Worm (Caenorhabditis elegans) whole organism, young adult: ENCODE measurements around the gene C50B8.6.
A peak's percentile ranks its signal among the peaks of the same experiment; 100 is the strongest.

Experiments
- B0035.1 ChIP-seq: sonication (generic microtip); optimal IDR thresholded peaks from 2 replicates; lab custom pipeline; 2016; ENCODE audit warnings: missing genetic modification characterization, mild to moderate bottlenecking, missing compliant biosample characterization, missing genotype, missing genetic modification reagents
- C06A6.2 ChIP-seq: fragments of 200-800 bp; sonication (Bioruptor generic); conservative IDR thresholded peaks from 2 replicates; pipeline ENCODE4 v1.3.6; 2022; ENCODE audit warnings: missing genetic modification characterization, missing compliant biosample characterization
- D2030.7 ChIP-seq: fragments of 200-800 bp; sonication (Bioruptor generic); IDR thresholded peaks from 2 replicates; pipeline ENCODE4 v1.3.6; 2022; ENCODE audit warnings: missing genetic modification reagents, missing genetic modification characterization, missing compliant biosample characterization
- F22D6.2 ChIP-seq: sonication (generic microtip); optimal IDR thresholded peaks from 2 replicates; lab custom pipeline; 2016; ENCODE audit warnings: mild to moderate bottlenecking, missing genetic modification characterization, missing compliant biosample characterization
- F23B12.7 ChIP-seq: sonication (generic microtip); optimal IDR thresholded peaks from 2 replicates; lab custom pipeline; 2017; ENCODE audit warnings: missing genetic modification characterization, mild to moderate bottlenecking, missing compliant biosample characterization, antibody characterized with exemption, moderate library complexity; ENCODE audit not compliant: insufficient read depth
- K12H6.12 ChIP-seq: fragments of 200-800 bp; sonication (Bioruptor generic); optimal IDR thresholded peaks from 2 replicates; lab custom pipeline; 2018; ENCODE audit warnings: mild to moderate bottlenecking, missing genetic modification characterization, missing compliant biosample characterization
- Y79H2A.3 ChIP-seq: fragments of 200-800 bp; sonication (Bioruptor generic); conservative IDR thresholded peaks from 2 replicates; pipeline ENCODE4 v1.3.6; 2022; ENCODE audit warnings: missing genetic modification reagents, missing genetic modification characterization, missing compliant biosample characterization
- akir-1 ChIP-seq: fragments of 200-800 bp; sonication (Bioruptor generic); optimal IDR thresholded peaks from 2 replicates; lab custom pipeline; 2018; ENCODE audit warnings: mild to moderate bottlenecking, missing genetic modification characterization, moderate library complexity, missing compliant biosample characterization
- athp-1 ChIP-seq: sonication (generic microtip); optimal IDR thresholded peaks from 2 replicates; lab custom pipeline; 2017; ENCODE audit warnings: mild to moderate bottlenecking, missing genetic modification characterization, missing compliant biosample characterization
- attf-3 ChIP-seq: fragments of 200-800 bp; sonication (Bioruptor generic); conservative IDR thresholded peaks from 2 replicates; pipeline ENCODE4 v1.3.6; 2022; ENCODE audit warnings: missing genetic modification reagents, missing genetic modification characterization, missing compliant biosample characterization
- attf-5 ChIP-seq: fragments of 200-800 bp; sonication (Bioruptor generic); optimal IDR thresholded peaks from 2 replicates; lab custom pipeline; 2018; ENCODE audit warnings: mild to moderate bottlenecking, missing genetic modification characterization, missing compliant biosample characterization
- bed-2 ChIP-seq: fragments of 200-800 bp; sonication (Bioruptor generic); IDR thresholded peaks from 2 replicates; pipeline ENCODE4 v1.3.6; 2022; ENCODE audit warnings: missing genetic modification reagents, missing genetic modification characterization, missing compliant biosample characterization
- ceh-100 ChIP-seq: fragments of 200-800 bp; sonication (Bioruptor generic); IDR thresholded peaks from 2 replicates; pipeline ENCODE4 v1.3.6; 2022; ENCODE audit warnings: missing genetic modification reagents, missing genetic modification characterization, missing compliant biosample characterization
- ceh-27 ChIP-seq: fragments of 200-800 bp; sonication (Bioruptor generic); optimal IDR thresholded peaks from 2 replicates; lab custom pipeline; 2018; ENCODE audit warnings: mild to moderate bottlenecking, missing genetic modification characterization, moderate library complexity, missing compliant biosample characterization
- chd-7 ChIP-seq: sonication (generic microtip); optimal IDR thresholded peaks from 2 replicates; lab custom pipeline; 2016; ENCODE audit warnings: mild to moderate bottlenecking, missing genetic modification characterization, moderate library complexity, missing compliant biosample characterization
- dox-1 ChIP-seq: fragments of 200-800 bp; sonication (Bioruptor generic); IDR thresholded peaks from 2 replicates; pipeline ENCODE4 v1.3.6; 2022; ENCODE audit warnings: missing genetic modification reagents, missing genetic modification characterization, missing compliant biosample characterization
- egl-18 ChIP-seq: fragments of 200-800 bp; sonication (Bioruptor generic); IDR thresholded peaks from 2 replicates; pipeline ENCODE4 v1.3.6; 2022; ENCODE audit warnings: missing genetic modification reagents, missing genetic modification characterization, missing compliant biosample characterization
- egl-44 ChIP-seq: fragments of 200-800 bp; sonication (Bioruptor generic); IDR thresholded peaks from 2 replicates; pipeline ENCODE4 v1.3.6; 2022; ENCODE audit warnings: missing genetic modification reagents, missing genetic modification characterization, missing compliant biosample characterization
- egrh-3 ChIP-seq: fragments of 200-800 bp; sonication (Bioruptor generic); IDR thresholded peaks from 2 replicates; pipeline ENCODE4 v1.3.6; 2022; ENCODE audit warnings: missing genetic modification reagents, missing genetic modification characterization, missing compliant biosample characterization
- ets-4 ChIP-seq: fragments of 200-800 bp; sonication (Bioruptor generic); optimal IDR thresholded peaks from 2 replicates; lab custom pipeline; 2018; ENCODE audit warnings: mild to moderate bottlenecking, missing genetic modification characterization, missing compliant biosample characterization
- gei-17 ChIP-seq: fragments of 200-800 bp; sonication (Bioruptor generic); optimal IDR thresholded peaks from 2 replicates; lab custom pipeline; 2018; ENCODE audit warnings: mild to moderate bottlenecking, missing genetic modification characterization, missing compliant biosample characterization
- him-1 ChIP-seq: sonication (generic microtip); optimal IDR thresholded peaks from 2 replicates; lab custom pipeline; 2016; ENCODE audit warnings: missing genotype, missing genetic modification reagents, missing genetic modification characterization, missing compliant biosample characterization
- hmg-20 ChIP-seq: fragments of 200-800 bp; sonication (Bioruptor generic); IDR thresholded peaks from 2 replicates; pipeline ENCODE4 v1.3.6; 2022; ENCODE audit warnings: missing genetic modification reagents, missing genetic modification characterization, missing compliant biosample characterization
- let-607 ChIP-seq, 2 experiments: fragments of 200-800 bp in 1 of 2; sonication (Bioruptor generic) in 1 of 2; sonication (generic microtip) in 1 of 2; optimal IDR thresholded peaks; 2 replicates each; lab custom pipeline; 2016 to 2018; ENCODE audit warnings: mild to moderate bottlenecking in 2 of 2, missing compliant biosample characterization in 2 of 2, missing genetic modification characterization in 2 of 2, moderate library complexity in 2 of 2, missing genotype in 1 of 2
- lsl-1 ChIP-seq: fragments of 200-800 bp; sonication (Bioruptor generic); optimal IDR thresholded peaks from 2 replicates; lab custom pipeline; 2018; ENCODE audit warnings: mild to moderate bottlenecking, missing genetic modification characterization, moderate library complexity, missing compliant biosample characterization
- madf-10 ChIP-seq: sonication (generic microtip); optimal IDR thresholded peaks from 2 replicates; lab custom pipeline; 2016; ENCODE audit warnings: mild to moderate bottlenecking, missing genetic modification characterization, missing compliant biosample characterization
- nhr-120 ChIP-seq: fragments of 200-800 bp; sonication (Bioruptor generic); IDR thresholded peaks from 2 replicates; pipeline ENCODE4 v1.3.6; 2022; ENCODE audit warnings: missing genetic modification characterization, missing compliant biosample characterization
- nhr-179 ChIP-seq: sonication (generic microtip); optimal IDR thresholded peaks from 2 replicates; lab custom pipeline; 2016; ENCODE audit warnings: mild to moderate bottlenecking, missing genetic modification characterization, missing compliant biosample characterization
- nhr-80 ChIP-seq: sonication (generic microtip); optimal IDR thresholded peaks from 2 replicates; lab custom pipeline; 2016; ENCODE audit warnings: missing genetic modification characterization, missing compliant biosample characterization
- rcor-1 ChIP-seq: fragments of 200-800 bp; sonication (Bioruptor generic); IDR thresholded peaks from 2 replicates; pipeline ENCODE4 v1.3.6; 2022; ENCODE audit warnings: missing genetic modification reagents, missing genetic modification characterization, missing compliant biosample characterization
- snpc-1.3 ChIP-seq: sonication (generic microtip); optimal IDR thresholded peaks from 2 replicates; lab custom pipeline; 2017; ENCODE audit warnings: missing genetic modification characterization, mild to moderate bottlenecking, missing compliant biosample characterization, antibody characterized with exemption, moderate library complexity, missing genotype, missing genetic modification reagents; ENCODE audit not compliant: insufficient read depth
- tlf-1 ChIP-seq: fragments of 200-800 bp; sonication (Bioruptor generic); optimal IDR thresholded peaks from 2 replicates; lab custom pipeline; 2018; ENCODE audit warnings: mild to moderate bottlenecking, missing genetic modification characterization, missing compliant biosample characterization
- unc-130 ChIP-seq: sonication (generic microtip); optimal IDR thresholded peaks from 2 replicates; lab custom pipeline; 2016; ENCODE audit warnings: missing genetic modification reagents, missing genetic modification characterization, missing compliant biosample characterization
- zfh-2 ChIP-seq: fragments of 200-800 bp; sonication (Bioruptor generic); conservative IDR thresholded peaks from 2 replicates; pipeline ENCODE4 v1.3.6; 2022; ENCODE audit warnings: missing genetic modification reagents, missing genetic modification characterization, missing compliant biosample characterization
- ztf-22 ChIP-seq: fragments of 200-800 bp; sonication (Bioruptor generic); optimal IDR thresholded peaks from 2 replicates; lab custom pipeline; 2018; ENCODE audit warnings: mild to moderate bottlenecking, missing genetic modification characterization, moderate library complexity, missing compliant biosample characterization
- ztf-25 ChIP-seq: fragments of 200-800 bp; sonication (Bioruptor generic); IDR thresholded peaks from 2 replicates; pipeline ENCODE4 v1.3.6; 2022; ENCODE audit warnings: missing genetic modification reagents, missing genetic modification characterization, missing compliant biosample characterization

The C50B8.6 gene

DNA sequence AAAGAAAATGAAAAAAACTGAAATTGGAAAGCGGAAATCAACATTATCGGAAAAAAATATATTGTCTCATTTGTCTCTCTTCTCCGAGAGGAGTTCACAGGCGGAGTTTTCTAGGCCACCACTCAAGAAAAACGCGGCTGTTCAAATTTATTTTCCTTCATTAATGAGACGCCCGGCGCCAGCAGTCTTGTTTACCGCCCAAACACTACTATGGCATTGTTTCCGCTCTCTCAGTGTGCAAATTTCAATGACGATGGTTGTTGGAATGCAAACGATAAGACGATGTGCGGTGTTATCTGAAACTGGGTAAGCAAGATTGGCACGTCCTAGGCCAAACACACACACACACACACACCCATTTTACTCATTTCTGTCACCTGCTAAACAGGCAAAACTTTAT is 22.0 kb upstream of the C50B8.6 start, which contains the start of gene cav-2 (continued):
- TF ChIP-seq bed-2 (no peak), C06A6.2 (GFP tag; lab: Robert Waterston, UW) (0 out of 2 replicates have a peak, but pooled peaks have one; percentile 28), unc-130 (GFP tag; lab: Kevin White, UChicago) (peak; percentile 97), attf-5 (peak; percentile 78), him-1 (tag; lab: Kevin White, UChicago) (peak; percentile 61), ceh-27 (GFP tag; lab: Kevin White, UChicago) (peak; percentile 92), F22D6.2 (tag; lab: Kevin White, UChicago) (peak; percentile 36), lsl-1 (GFP tag; lab: Kevin White, UChicago) (peak; percentile 36), B0035.1 (tag; lab: Kevin White, UChicago) (peak; percentile 88), ztf-22 (GFP tag; lab: Kevin White, UChicago) (peak; percentile 49), K12H6.12 (tag; lab: Kevin White, UChicago) (peak; percentile 51), gei-17 (GFP tag; lab: Kevin White, UChicago) (peak; percentile 9), hmg-20 (GFP tag; lab: Robert Waterston, UW) (peak; percentile 66; the same call in 1 of the 2 replicates), nhr-80 (tag; lab: Kevin White, UChicago) (peak; percentile 95), egl-18 (GFP tag; lab: Robert Waterston, UW) (no peak), dox-1 (GFP tag; lab: Robert Waterston, UW) (peak; percentile 83), egl-44 (GFP tag; lab: Robert Waterston, UW) (peak; percentile 33; the same call in 1 of the 2 replicates), athp-1 (tag; lab: Kevin White, UChicago) (peak; percentile 11), chd-7 (tag; lab: Kevin White, UChicago) (peak; percentile 58), nhr-120 (0 out of 2 replicates have a peak, but pooled peaks have one; percentile 53), ztf-25 (GFP tag; lab: Robert Waterston, UW) (peak; percentile 65; the same call in 1 of the 2 replicates), F23B12.7 (tag; lab: Kevin White, UChicago) (peak; percentile 18), nhr-179 (tag; lab: Kevin White, UChicago) (no peak), akir-1 (GFP tag; lab: Kevin White, UChicago) (no peak), snpc-1.3 (tag; lab: Kevin White, UChicago) (no peak), ceh-100 (GFP tag; lab: Robert Waterston, UW) (0 out of 2 replicates have a peak, but pooled peaks have one; percentile 45), madf-10 (tag; lab: Kevin White, UChicago) (peak; percentile 27), ets-4 (GFP tag; lab: Kevin White, UChicago) (peak; percentile 98), let-607 (tag; optimal IDR thresholded peaks at IDR 0.05; lab: Kevin White, UChicago) (peak; percentile 22 to 68), tlf-1 (GFP tag; lab: Kevin White, UChicago) (peak; percentile 21)
- TF ChIP-seq, all 124 proteins: peak for 59

DNA sequence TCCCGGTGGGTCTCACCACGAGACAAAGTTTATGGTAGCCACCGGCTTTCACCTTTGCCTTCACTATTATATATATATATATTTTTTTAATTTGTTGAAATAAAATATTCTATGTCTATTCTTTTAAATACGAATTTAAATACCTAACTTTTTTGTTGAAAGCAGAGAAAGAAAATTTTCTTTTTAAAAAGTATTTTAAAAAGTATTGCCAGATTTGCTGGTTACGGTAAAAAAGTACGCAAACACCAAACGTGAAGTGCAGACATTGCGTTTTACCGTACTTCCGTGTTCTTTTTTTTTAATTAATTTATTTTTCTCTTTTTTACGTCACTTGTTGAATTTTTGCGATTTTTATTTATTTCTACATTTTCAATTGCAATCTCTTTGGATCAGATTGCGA is 18.8 kb upstream of the C50B8.6 start, which contains the start of gene C56A3.8:
Gene C56A3.8, plus strand, starts transcription at position 301 of the 400 bp plus-strand sequence.
- no peak for TF ChIP-seq rcor-1 (GFP tag; lab: Robert Waterston, UW)
- TF ChIP-seq lsl-1 (GFP tag; lab: Kevin White, UChicago): peak; percentile 84
- no peak for TF ChIP-seq attf-3 (GFP tag; lab: Robert Waterston, UW)
- TF ChIP-seq D2030.7 (GFP tag; lab: Robert Waterston, UW): peak; percentile 38; the same call in 1 of the 2 replicates

DNA sequence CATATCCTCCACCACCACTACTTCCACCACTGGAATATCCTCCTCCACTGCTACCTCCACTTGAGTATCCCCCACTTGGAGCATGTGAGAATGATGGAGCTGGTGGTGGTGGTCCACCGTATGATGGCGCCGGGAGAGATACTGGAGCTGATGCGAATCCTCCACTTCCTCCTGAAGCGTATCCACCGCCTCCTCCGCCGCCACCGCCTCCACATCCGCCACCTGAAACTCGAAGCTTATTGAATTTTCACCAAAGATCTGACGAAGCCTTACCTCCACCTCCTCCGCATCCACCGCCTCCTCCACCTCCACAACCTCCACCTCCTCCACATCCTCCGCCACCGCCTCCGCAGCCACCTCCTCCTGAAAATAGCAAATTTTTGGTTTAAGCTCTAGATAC is 16.0 kb upstream of the C50B8.6 start:
- peak; percentile 66 for TF ChIP-seq egrh-3 (GFP tag; lab: Robert Waterston, UW)
- TF ChIP-seq Y79H2A.3 (GFP tag; lab: Robert Waterston, UW): no peak
- TF ChIP-seq zfh-2 (GFP tag; lab: Robert Waterston, UW): peak; percentile 82
